Worm (Caenorhabditis elegans): ENCODE data around the gene T04F3.4.

Gene T04F3.4

DNA sequence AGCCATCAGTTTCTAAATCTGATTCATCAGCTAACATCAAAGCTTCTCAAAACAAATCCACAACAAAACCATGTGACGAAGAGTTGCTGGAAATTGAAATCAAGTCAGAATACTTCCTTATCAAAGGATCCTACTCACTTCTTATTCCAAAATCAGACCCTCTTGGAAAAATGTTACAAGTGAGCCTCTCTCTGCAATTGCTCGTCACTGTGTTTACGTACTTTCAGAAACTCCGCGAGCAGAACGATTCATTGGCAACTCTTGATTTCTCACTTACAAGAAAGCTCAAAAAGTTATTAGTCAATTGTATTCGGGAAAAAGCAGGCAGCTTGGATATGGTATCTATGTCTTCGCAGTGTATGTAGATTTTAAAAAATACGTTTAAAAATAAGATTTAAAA, 11.4 kb downstream of the T04F3.4 start:
- no peak for TF ChIP-seq tra-4 (tag; optimal IDR thresholded peaks at IDR 0.05)
- no peak for TF ChIP-seq B0310.2 (tag; optimal IDR thresholded peaks at IDR 0.05)
- TF ChIP-seq scrt-1 (GFP tag; IDR thresholded peaks at IDR 0.05) = no peak
- TF ChIP-seq flt-1 (GFP tag; IDR thresholded peaks at IDR 0.05) = no peak
- TF ChIP-seq ets-7 (tag; optimal IDR thresholded peaks at IDR 0.05) = no peak
- no peak for TF ChIP-seq hnd-1 (tag; optimal IDR thresholded peaks at IDR 0.05)
- no peak for TF ChIP-seq ama-1 (optimal IDR thresholded peaks at IDR 0.05)
- TF ChIP-seq ceh-36 (tag; optimal IDR thresholded peaks at IDR 0.05) = no peak
- no peak for TF ChIP-seq hmbx-1 (tag; optimal IDR thresholded peaks at IDR 0.05)
- no peak for TF ChIP-seq hmg-4 (GFP tag; optimal IDR thresholded peaks at IDR 0.05)
- TF ChIP-seq ceh-13 (GFP tag; optimal IDR thresholded peaks at IDR 0.05) = no peak
- TF ChIP-seq F13C5.2 (tag; optimal IDR thresholded peaks at IDR 0.05) = no peak
- no peak for TF ChIP-seq aly-1 (tag; optimal IDR thresholded peaks at IDR 0.05)
- no peak for TF ChIP-seq tbx-11 (GFP tag; IDR thresholded peaks at IDR 0.05)
- TF ChIP-seq tbx-37 (GFP tag; conservative IDR thresholded peaks at IDR 0.05) = no peak
- TF ChIP-seq sea-1 (GFP tag; conservative IDR thresholded peaks at IDR 0.05) = no peak

DNA sequence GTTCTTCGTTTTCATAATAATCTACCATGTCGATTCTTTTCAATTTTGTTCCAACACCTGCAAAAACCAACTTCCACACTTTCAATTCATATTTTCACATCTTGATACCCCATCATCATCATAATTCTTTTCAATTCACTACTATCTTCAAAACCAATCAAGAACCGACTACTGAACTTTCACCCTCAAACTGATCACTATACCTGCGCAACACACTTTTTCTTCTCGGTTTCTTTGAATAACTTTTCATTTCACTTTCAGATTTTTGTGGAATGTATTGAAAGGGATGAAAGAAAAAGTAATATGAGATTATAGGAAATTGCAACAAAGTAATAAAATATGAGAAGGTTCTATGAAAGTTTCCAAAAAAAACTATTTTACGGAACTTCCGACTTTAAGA, 21.8 kb downstream of the T04F3.4 start:
- TF ChIP-seq hnd-1 (tag; optimal IDR thresholded peaks at IDR 0.05) (no peak), tra-4 (tag; optimal IDR thresholded peaks at IDR 0.05) (no peak), ets-7 (tag; optimal IDR thresholded peaks at IDR 0.05) (no peak), F13C5.2 (tag; optimal IDR thresholded peaks at IDR 0.05) (no peak), pes-1 (GFP tag; IDR thresholded peaks at IDR 0.05) (no peak), hmg-4 (GFP tag; optimal IDR thresholded peaks at IDR 0.05) (no peak), hmbx-1 (tag; optimal IDR thresholded peaks at IDR 0.05) (no peak), flt-1 (GFP tag; IDR thresholded peaks at IDR 0.05) (no peak), sea-1 (GFP tag; conservative IDR thresholded peaks at IDR 0.05) (no peak), tbx-11 (GFP tag; IDR thresholded peaks at IDR 0.05) (no peak), aly-1 (tag; optimal IDR thresholded peaks at IDR 0.05) (no peak), scrt-1 (GFP tag; IDR thresholded peaks at IDR 0.05) (no peak), B0310.2 (tag; optimal IDR thresholded peaks at IDR 0.05) (no peak), tbx-37 (GFP tag; conservative IDR thresholded peaks at IDR 0.05) (no peak), ceh-13 (GFP tag; optimal IDR thresholded peaks at IDR 0.05) (no peak), ceh-36 (tag; optimal IDR thresholded peaks at IDR 0.05) (no peak), ama-1 (optimal IDR thresholded peaks at IDR 0.05) (no peak)

ce11 chrV:11739820-11740219, 23.0 kb downstream of the T04F3.4 start, which contains the start of gene T04F3.1:
TSS of gene T04F3.1 (plus strand) at chrV:11740065.
- TF ChIP-seq aly-1 (tag; optimal IDR thresholded peaks at IDR 0.05) = no peak
- no peak for TF ChIP-seq ceh-36 (tag; optimal IDR thresholded peaks at IDR 0.05)
- no peak for TF ChIP-seq ama-1 (optimal IDR thresholded peaks at IDR 0.05)
- TF ChIP-seq tbx-37 (GFP tag; conservative IDR thresholded peaks at IDR 0.05) = no peak
- TF ChIP-seq F13C5.2 (tag; optimal IDR thresholded peaks at IDR 0.05) = no peak
- TF ChIP-seq scrt-1 (GFP tag; IDR thresholded peaks at IDR 0.05) = no peak
- no peak for TF ChIP-seq B0310.2 (tag; optimal IDR thresholded peaks at IDR 0.05)
- no peak for TF ChIP-seq hmbx-1 (tag; optimal IDR thresholded peaks at IDR 0.05)
- TF ChIP-seq pes-1 (GFP tag; IDR thresholded peaks at IDR 0.05) = no peak
- TF ChIP-seq ets-7 (tag; optimal IDR thresholded peaks at IDR 0.05) = no peak
- TF ChIP-seq sea-1 (GFP tag; conservative IDR thresholded peaks at IDR 0.05) = no peak
- TF ChIP-seq hnd-1 (tag; optimal IDR thresholded peaks at IDR 0.05) = no peak
- TF ChIP-seq hmg-4 (GFP tag; optimal IDR thresholded peaks at IDR 0.05) = no peak

ce11 chrV:11737333-11737732, 25.5 kb downstream of the T04F3.4 start:
- TF ChIP-seq scrt-1 (GFP tag; IDR thresholded peaks at IDR 0.05) = no peak
- TF ChIP-seq hnd-1 (tag; optimal IDR thresholded peaks at IDR 0.05) = no peak
- TF ChIP-seq B0310.2 (tag; optimal IDR thresholded peaks at IDR 0.05) = no peak
- TF ChIP-seq F13C5.2 (tag; optimal IDR thresholded peaks at IDR 0.05) = no peak
- no peak for TF ChIP-seq tra-4 (tag; optimal IDR thresholded peaks at IDR 0.05)
- no peak for TF ChIP-seq sea-1 (GFP tag; conservative IDR thresholded peaks at IDR 0.05)
- TF ChIP-seq ets-7 (tag; optimal IDR thresholded peaks at IDR 0.05) = no peak
- TF ChIP-seq ceh-13 (GFP tag; optimal IDR thresholded peaks at IDR 0.05) = no peak
- no peak for TF ChIP-seq tbx-37 (GFP tag; conservative IDR thresholded peaks at IDR 0.05)

DNA sequence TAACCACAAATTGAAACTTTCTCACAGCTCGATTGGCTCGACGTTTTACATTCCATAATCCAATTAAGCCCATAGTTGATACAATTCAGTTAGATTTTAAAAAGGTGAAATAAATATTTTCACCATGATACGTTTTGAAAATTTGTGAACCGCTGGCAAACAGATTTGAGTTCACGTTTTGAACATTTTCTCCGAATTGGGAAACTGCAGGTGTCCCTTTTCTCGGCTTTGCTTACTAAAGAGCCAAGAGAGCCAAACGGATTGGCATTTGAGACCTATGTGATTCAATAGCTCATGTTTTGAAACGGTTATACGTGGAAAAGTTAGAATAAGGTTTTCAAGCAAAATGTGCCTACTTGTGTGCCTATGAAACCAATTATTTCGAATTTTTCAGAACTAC, 26.0 kb downstream of the T04F3.4 start, which contains the start of gene spe-42:
TSS of gene spe-42 (minus strand) at position 101 of the 400 bp plus-strand sequence.
- no peak for TF ChIP-seq hmg-4 (GFP tag; optimal IDR thresholded peaks at IDR 0.05)
- no peak for TF ChIP-seq hnd-1 (tag; optimal IDR thresholded peaks at IDR 0.05)
- no peak for TF ChIP-seq B0310.2 (tag; optimal IDR thresholded peaks at IDR 0.05)
- no peak for TF ChIP-seq ceh-36 (tag; optimal IDR thresholded peaks at IDR 0.05)
- no peak for TF ChIP-seq tbx-11 (GFP tag; IDR thresholded peaks at IDR 0.05)
- no peak for TF ChIP-seq tbx-37 (GFP tag; conservative IDR thresholded peaks at IDR 0.05)
- no peak for TF ChIP-seq scrt-1 (GFP tag; IDR thresholded peaks at IDR 0.05)
- TF ChIP-seq tra-4 (tag; optimal IDR thresholded peaks at IDR 0.05) = no peak
- no peak for TF ChIP-seq pes-1 (GFP tag; IDR thresholded peaks at IDR 0.05)
- no peak for TF ChIP-seq sea-1 (GFP tag; conservative IDR thresholded peaks at IDR 0.05)
- no peak for TF ChIP-seq hmbx-1 (tag; optimal IDR thresholded peaks at IDR 0.05)
- no peak for TF ChIP-seq ceh-13 (GFP tag; optimal IDR thresholded peaks at IDR 0.05)
- no peak for TF ChIP-seq flt-1 (GFP tag; IDR thresholded peaks at IDR 0.05)
- TF ChIP-seq F13C5.2 (tag; optimal IDR thresholded peaks at IDR 0.05) = no peak
- no peak for TF ChIP-seq ets-7 (tag; optimal IDR thresholded peaks at IDR 0.05)
- no peak for TF ChIP-seq aly-1 (tag; optimal IDR thresholded peaks at IDR 0.05)
- no peak for TF ChIP-seq ama-1 (optimal IDR thresholded peaks at IDR 0.05)

ce11 chrV:11733460-11733859, 29.4 kb downstream of the T04F3.4 start, which contains the start of gene npp-22:
TSS of gene npp-22 (minus strand) at chrV:11733472.
- TF ChIP-seq flt-1 (GFP tag; IDR thresholded peaks at IDR 0.05) (no peak), pes-1 (GFP tag; IDR thresholded peaks at IDR 0.05) (no peak), ceh-13 (GFP tag; optimal IDR thresholded peaks at IDR 0.05) (no peak), hmbx-1 (tag; optimal IDR thresholded peaks at IDR 0.05) (no peak), ceh-36 (tag; optimal IDR thresholded peaks at IDR 0.05) (no peak), aly-1 (tag; optimal IDR thresholded peaks at IDR 0.05) (no peak), scrt-1 (GFP tag; IDR thresholded peaks at IDR 0.05) (no peak), F13C5.2 (tag; optimal IDR thresholded peaks at IDR 0.05) (no peak)

- TF ChIP-seq hnd-1 (tag; optimal IDR thresholded peaks at IDR 0.05) = no peak
- no peak for TF ChIP-seq hmg-4 (GFP tag; optimal IDR thresholded peaks at IDR 0.05)
- no peak for TF ChIP-seq ets-7 (tag; optimal IDR thresholded peaks at IDR 0.05)
- TF ChIP-seq tbx-37 (GFP tag; conservative IDR thresholded peaks at IDR 0.05) = no peak
- no peak for TF ChIP-seq tra-4 (tag; optimal IDR thresholded peaks at IDR 0.05)
- TF ChIP-seq B0310.2 (tag; optimal IDR thresholded peaks at IDR 0.05) = no peak
- TF ChIP-seq aly-1 (tag; optimal IDR thresholded peaks at IDR 0.05) = no peak
- no peak for TF ChIP-seq ceh-36 (tag; optimal IDR thresholded peaks at IDR 0.05)
- TF ChIP-seq F13C5.2 (tag; optimal IDR thresholded peaks at IDR 0.05) = no peak
- TF ChIP-seq ceh-13 (GFP tag; optimal IDR thresholded peaks at IDR 0.05) = no peak
- no peak for TF ChIP-seq pes-1 (GFP tag; IDR thresholded peaks at IDR 0.05)
- no peak for TF ChIP-seq ama-1 (optimal IDR thresholded peaks at IDR 0.05)
- no peak for TF ChIP-seq flt-1 (GFP tag; IDR thresholded peaks at IDR 0.05)
Observed at ce11 chrV:11732049-11732448, 30.8 kb downstream of the T04F3.4 start.

Data from whole organism, early embryonic.